Worm (Caenorhabditis elegans) whole organism, L2 larva: Measurements from ENCODE around the gene C33F10.11.

ENCODE experiments used
- alr-1 ChIP-seq: fragments of 150-350 bp; optimal IDR thresholded peaks from 2 replicates; lab custom pipeline; 2014; ENCODE audit warnings: missing biosample characterization, missing genetic modification characterization
- ama-1 ChIP-seq: fragments of 150-350 bp; optimal IDR thresholded peaks from 2 replicates; lab custom pipeline; 2018; ENCODE audit warnings: inconsistent platforms
- lin-13 ChIP-seq: fragments of 150-350 bp; optimal IDR thresholded peaks from 2 replicates; lab custom pipeline; 2014; ENCODE audit warnings: missing biosample characterization, missing genetic modification reagents, missing genetic modification characterization
- lin-39 ChIP-seq: fragments of 150-350 bp; optimal IDR thresholded peaks from 2 replicates; lab custom pipeline; 2014; ENCODE audit warnings: missing biosample characterization, missing genetic modification reagents, missing genetic modification characterization
- nhr-12 ChIP-seq: fragments of 150-350 bp; optimal IDR thresholded peaks from 2 replicates; lab custom pipeline; 2014; ENCODE audit warnings: missing biosample characterization, missing genetic modification characterization
- skn-1 ChIP-seq: sonication (generic microtip); optimal IDR thresholded peaks from 2 replicates; lab custom pipeline; 2017; ENCODE audit warnings: missing biosample characterization, missing genetic modification characterization
- sma-9 ChIP-seq, 2 experiments: fragments of 150-350 bp in 1 of 2; sonication (generic microtip) in 1 of 2; optimal IDR thresholded peaks; 2 replicates each; lab custom pipeline; 2014 to 2016; ENCODE audit warnings: missing genetic modification characterization in 2 of 2, mild to moderate bottlenecking in 1 of 2, missing biosample characterization in 1 of 2, missing compliant biosample characterization in 1 of 2, missing genetic modification reagents in 1 of 2, moderate library complexity in 1 of 2
- snpc-4 ChIP-seq: fragments of 150-350 bp; optimal IDR thresholded peaks from 2 replicates; lab custom pipeline; 2014; ENCODE audit warnings: missing biosample characterization, missing genetic modification characterization

ce11 chrII:4863357-4863756 is 28.7 kb upstream of the C33F10.11 start, which contains the start of the genes mpst-4 and F11G11.14:
- TF ChIP-seq alr-1 (tag; lab: Kevin White, UChicago) (no peak), skn-1 (tag; lab: Kevin White, UChicago) (no peak), nhr-12 (tag; lab: Kevin White, UChicago) (no peak), lin-13 (GFP tag; lab: Kevin White, UChicago) (no peak), lin-39 (tag; lab: Kevin White, UChicago) (no peak), ama-1 (lab: Kevin White, UChicago) (no peak), snpc-4 (tag; lab: Kevin White, UChicago) (no peak), sma-9 (GFP tag; optimal IDR thresholded peaks at IDR 0.05; lab: Kevin White, UChicago) (no peak), sma-9 (tag; optimal IDR thresholded peaks at IDR 0.05; lab: Kevin White, UChicago) (no peak)
